Worm (Caenorhabditis elegans) whole organism, L2 larva: ENCODE results near the gene sma-9.
A peak's percentile ranks its signal among the peaks of the same experiment; 100 is the strongest.

Experiments used
- C34F6.9 ChIP-seq: fragments of 150-350 bp; optimal IDR thresholded peaks from 2 replicates; lab custom pipeline; 2014; ENCODE audit warnings: missing biosample characterization, missing genetic modification characterization
- F13H6.1 ChIP-seq: sonication (generic microtip); optimal IDR thresholded peaks from 2 replicates; lab custom pipeline; 2016; ENCODE audit warnings: missing genetic modification characterization, missing compliant biosample characterization
- R02D3.7 ChIP-seq: fragments of 150-350 bp; optimal IDR thresholded peaks from 2 replicates; lab custom pipeline; 2014; ENCODE audit warnings: missing biosample characterization, missing genetic modification characterization
- Y55F3AM.14 ChIP-seq: fragments of 200-800 bp; sonication (Bioruptor generic); optimal IDR thresholded peaks from 2 replicates; lab custom pipeline; 2018; ENCODE audit warnings: mild to moderate bottlenecking, missing genetic modification characterization, missing compliant biosample characterization
- ZK546.5 ChIP-seq: sonication (generic microtip); optimal IDR thresholded peaks from 2 replicates; lab custom pipeline; 2017; ENCODE audit warnings: missing biosample characterization, missing genetic modification characterization
- alr-1 ChIP-seq: fragments of 150-350 bp; optimal IDR thresholded peaks from 2 replicates; lab custom pipeline; 2014; ENCODE audit warnings: missing biosample characterization, missing genetic modification characterization
- aly-2 ChIP-seq: fragments of 150-350 bp; optimal IDR thresholded peaks from 2 replicates; lab custom pipeline; 2014; ENCODE audit warnings: missing biosample characterization, missing genetic modification characterization
- ceh-16 ChIP-seq: fragments of 150-350 bp; optimal IDR thresholded peaks from 2 replicates; lab custom pipeline; 2014; ENCODE audit warnings: missing biosample characterization, missing genetic modification characterization
- ceh-82 ChIP-seq: fragments of 150-350 bp; optimal IDR thresholded peaks from 2 replicates; lab custom pipeline; 2014; ENCODE audit warnings: missing biosample characterization, missing genetic modification characterization
- crh-2 ChIP-seq: sonication (generic microtip); optimal IDR thresholded peaks from 2 replicates; lab custom pipeline; 2017; ENCODE audit warnings: missing biosample characterization, missing genetic modification characterization
- dmd-4 ChIP-seq: sonication (generic microtip); optimal IDR thresholded peaks from 2 replicates; lab custom pipeline; 2017; ENCODE audit warnings: missing biosample characterization, missing genetic modification characterization
- elt-1 ChIP-seq: fragments of 150-350 bp; optimal IDR thresholded peaks from 2 replicates; lab custom pipeline; 2014; ENCODE audit warnings: missing biosample characterization, missing genetic modification characterization
- fos-1 ChIP-seq: fragments of 150-350 bp; optimal IDR thresholded peaks from 2 replicates; lab custom pipeline; 2014; ENCODE audit warnings: missing biosample characterization, missing genetic modification characterization
- gmeb-1 ChIP-seq: fragments of 150-350 bp; optimal IDR thresholded peaks from 2 replicates; lab custom pipeline; 2014; ENCODE audit warnings: missing biosample characterization, missing genetic modification characterization
- lin-11 ChIP-seq: fragments of 150-350 bp; sonication (generic microtip); optimal IDR thresholded peaks from 2 replicates; lab custom pipeline; 2014; ENCODE audit warnings: missing biosample characterization, missing genetic modification characterization, inconsistent platforms, mixed read lengths
- lin-13 ChIP-seq: fragments of 150-350 bp; optimal IDR thresholded peaks from 2 replicates; lab custom pipeline; 2014; ENCODE audit warnings: missing biosample characterization, missing genetic modification reagents, missing genetic modification characterization
- lsy-2 ChIP-seq, 2 experiments: fragments of 150-350 bp in 1 of 2; sonication (generic microtip) in 1 of 2; optimal IDR thresholded peaks; 2 replicates each; lab custom pipeline; 2014 to 2017; ENCODE audit warnings: missing biosample characterization in 2 of 2, missing genetic modification characterization in 2 of 2
- mab-5 ChIP-seq: fragments of 150-350 bp; optimal IDR thresholded peaks from 2 replicates; lab custom pipeline; 2014; ENCODE audit warnings: missing biosample characterization, missing genetic modification characterization
- mbf-1 ChIP-seq: sonication (generic microtip); optimal IDR thresholded peaks from 2 replicates; lab custom pipeline; 2017; ENCODE audit warnings: missing biosample characterization, missing genetic modification characterization
- mdl-1 ChIP-seq, 2 experiments: fragments of 150-350 bp in 1 of 2; sonication (generic microtip) in 1 of 2; optimal IDR thresholded peaks; 2 replicates each; lab custom pipeline; 2017; ENCODE audit warnings: missing biosample characterization in 2 of 2, missing genetic modification characterization in 2 of 2
- nhr-10 ChIP-seq: sonication (generic microtip); optimal IDR thresholded peaks from 2 replicates; lab custom pipeline; 2017; ENCODE audit warnings: missing biosample characterization, missing genetic modification characterization
- nhr-11 ChIP-seq: fragments of 150-350 bp; optimal IDR thresholded peaks from 2 replicates; lab custom pipeline; 2014; ENCODE audit warnings: missing biosample characterization, missing genetic modification characterization
- nhr-12 ChIP-seq: fragments of 150-350 bp; optimal IDR thresholded peaks from 2 replicates; lab custom pipeline; 2014; ENCODE audit warnings: missing biosample characterization, missing genetic modification characterization
- nhr-129 ChIP-seq: fragments of 150-350 bp; optimal IDR thresholded peaks from 2 replicates; lab custom pipeline; 2014; ENCODE audit warnings: missing biosample characterization, missing genetic modification characterization
- nhr-21 ChIP-seq: fragments of 150-350 bp; optimal IDR thresholded peaks from 2 replicates; lab custom pipeline; 2014; ENCODE audit warnings: missing biosample characterization, missing genetic modification characterization
- nhr-23 ChIP-seq: fragments of 150-350 bp; optimal IDR thresholded peaks from 2 replicates; lab custom pipeline; 2014; ENCODE audit warnings: missing biosample characterization, missing genetic modification reagents, missing genetic modification characterization
- nhr-237 ChIP-seq: fragments of 150-350 bp; optimal IDR thresholded peaks from 2 replicates; lab custom pipeline; 2014; ENCODE audit warnings: missing biosample characterization, missing genetic modification characterization
- nhr-25 ChIP-seq: fragments of 150-350 bp; sonication (generic microtip); optimal IDR thresholded peaks from 3 replicates; lab custom pipeline; 2014; ENCODE audit warnings: missing biosample characterization, missing genetic modification characterization
- nhr-6 ChIP-seq: fragments of 150-350 bp; optimal IDR thresholded peaks from 2 replicates; lab custom pipeline; 2014; ENCODE audit warnings: missing biosample characterization, missing genetic modification characterization
- peb-1 ChIP-seq: fragments of 150-350 bp; optimal IDR thresholded peaks from 2 replicates; lab custom pipeline; 2014; ENCODE audit warnings: missing biosample characterization, missing genetic modification characterization
- sem-4 ChIP-seq: fragments of 150-350 bp; optimal IDR thresholded peaks from 2 replicates; lab custom pipeline; 2014; ENCODE audit warnings: missing biosample characterization, missing genetic modification reagents, missing genetic modification characterization
- skn-1 ChIP-seq: sonication (generic microtip); optimal IDR thresholded peaks from 2 replicates; lab custom pipeline; 2017; ENCODE audit warnings: missing biosample characterization, missing genetic modification characterization
- sma-3 ChIP-seq: sonication (generic microtip); optimal IDR thresholded peaks from 2 replicates; lab custom pipeline; 2016; ENCODE audit warnings: missing genetic modification reagents, missing genetic modification characterization, missing compliant biosample characterization
- sma-9 ChIP-seq, 2 experiments: fragments of 150-350 bp in 1 of 2; sonication (generic microtip) in 1 of 2; optimal IDR thresholded peaks; 2 replicates each; lab custom pipeline; 2014 to 2016; ENCODE audit warnings: missing genetic modification characterization in 2 of 2, mild to moderate bottlenecking in 1 of 2, missing biosample characterization in 1 of 2, missing compliant biosample characterization in 1 of 2, missing genetic modification reagents in 1 of 2, moderate library complexity in 1 of 2
- snpc-4 ChIP-seq: fragments of 150-350 bp; optimal IDR thresholded peaks from 2 replicates; lab custom pipeline; 2014; ENCODE audit warnings: missing biosample characterization, missing genetic modification characterization
- unc-39 ChIP-seq: fragments of 150-350 bp; optimal IDR thresholded peaks from 2 replicates; lab custom pipeline; 2014; ENCODE audit warnings: missing biosample characterization, missing genetic modification characterization
- unc-55 ChIP-seq: fragments of 150-350 bp; sonication (generic microtip); optimal IDR thresholded peaks from 3 replicates; lab custom pipeline; 2014; ENCODE audit warnings: missing biosample characterization, missing genetic modification reagents, missing genetic modification characterization
- unc-62 ChIP-seq: fragments of 150-350 bp; optimal IDR thresholded peaks from 2 replicates; lab custom pipeline; 2014; ENCODE audit warnings: missing biosample characterization, missing genetic modification reagents, missing genetic modification characterization
- zag-1 ChIP-seq: fragments of 150-350 bp; optimal IDR thresholded peaks from 2 replicates; lab custom pipeline; 2014; ENCODE audit warnings: missing biosample characterization, missing genetic modification characterization
- ztf-1 ChIP-seq: fragments of 200-800 bp; sonication (Bioruptor generic); conservative IDR thresholded peaks from 2 replicates; pipeline ENCODE4 v1.3.6; 2022; ENCODE audit warnings: missing genetic modification characterization, missing compliant biosample characterization
- ztf-4 ChIP-seq: fragments of 150-350 bp; optimal IDR thresholded peaks from 2 replicates; lab custom pipeline; 2014; ENCODE audit warnings: missing biosample characterization, missing genetic modification characterization

sma-9 gene

DNA sequence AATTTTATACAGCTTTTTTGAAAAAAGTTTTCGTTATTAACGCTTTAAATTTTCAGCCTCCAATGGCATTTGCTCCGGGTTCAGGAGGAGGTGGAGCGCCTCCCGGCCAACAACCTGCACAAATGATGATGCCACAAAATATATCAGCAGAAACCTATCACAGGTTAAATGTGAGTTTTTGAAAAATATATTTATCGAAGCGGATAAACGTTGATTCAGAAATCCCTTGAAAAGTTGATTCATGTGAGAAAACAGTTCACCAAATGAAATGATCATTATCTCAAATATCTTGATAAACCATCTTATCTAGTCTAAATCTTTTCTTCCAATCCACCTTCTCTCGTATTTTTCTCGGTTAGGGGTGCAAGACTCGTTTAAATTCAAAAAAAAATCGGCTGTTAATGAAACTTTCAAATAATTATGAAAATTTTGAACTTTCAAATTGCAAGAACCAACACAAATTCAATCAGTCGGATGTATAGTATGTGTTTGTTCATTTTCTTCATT lies at the start of gene sma-9:
TSS of gene sma-9 (plus strand) at position 51 of the 507 bp plus-strand sequence.
- TF ChIP-seq ceh-82 (tag; lab: Kevin White, UChicago) (no peak), nhr-25 (peak; percentile 69), ZK546.5 (tag; lab: Kevin White, UChicago) (no peak), ceh-16 (peak; percentile 45), F13H6.1 (tag; lab: Kevin White, UChicago) (no peak), nhr-237 (tag; lab: Kevin White, UChicago) (no peak), nhr-6 (tag; lab: Kevin White, UChicago) (no peak), nhr-21 (tag; lab: Kevin White, UChicago) (no peak), sma-3 (GFP tag; lab: Kevin White, UChicago) (no peak), nhr-12 (tag; lab: Kevin White, UChicago) (no peak), C34F6.9 (tag; lab: Kevin White, UChicago) (no peak), ztf-4 (tag; lab: Kevin White, UChicago) (no peak), peb-1 (tag; lab: Kevin White, UChicago) (no peak), lsy-2 (tag; optimal IDR thresholded peaks at IDR 0.05; lab: Kevin White, UChicago) (no peak), aly-2 (tag; lab: Kevin White, UChicago) (no peak), fos-1 (tag; lab: Kevin White, UChicago) (no peak), mbf-1 (no peak), mdl-1 (tag; optimal IDR thresholded peaks at IDR 0.05; lab: Kevin White, UChicago) (no peak), crh-2 (tag; lab: Kevin White, UChicago) (no peak), skn-1 (no peak), sem-4 (no peak), mab-5 (tag; lab: Kevin White, UChicago) (no peak), nhr-23 (tag; lab: Kevin White, UChicago) (peak; percentile 75), alr-1 (tag; lab: Kevin White, UChicago) (no peak), elt-1 (tag; lab: Kevin White, UChicago) (peak; percentile 84), unc-39 (tag; lab: Kevin White, UChicago) (no peak), sma-9 (GFP tag; optimal IDR thresholded peaks at IDR 0.05; lab: Kevin White, UChicago) (peak; percentile 91), sma-9 (tag; optimal IDR thresholded peaks at IDR 0.05; lab: Kevin White, UChicago) (no peak), unc-55 (GFP tag; lab: Kevin White, UChicago) (no peak), lin-11 (tag; lab: Kevin White, UChicago) (no peak), nhr-11 (tag; lab: Kevin White, UChicago) (no peak)

DNA sequence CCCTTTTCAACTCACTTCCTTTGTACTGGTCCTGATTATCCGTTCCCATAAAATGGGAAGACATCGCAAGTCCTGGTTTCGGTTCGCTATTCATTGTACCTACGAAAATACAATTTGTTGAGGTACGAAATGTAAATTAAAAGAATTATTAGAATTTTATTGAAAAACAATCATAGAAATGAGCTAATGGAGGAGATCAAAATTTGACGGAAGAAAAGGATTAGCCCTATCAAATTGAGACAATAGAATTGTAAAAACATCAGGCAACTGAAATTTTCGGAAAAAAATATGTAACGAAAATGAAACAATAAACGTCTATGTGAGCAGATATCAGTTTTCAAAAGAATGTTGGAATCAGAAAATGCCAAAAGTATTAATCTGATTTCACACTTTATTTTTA lies 47.1 kb upstream of the sma-9 start, which contains the start of gene mbr-1:
TSS of gene mbr-1 (minus strand) at position 101 of the 400 bp plus-strand sequence.
- TF ChIP-seq F13H6.1 (tag; lab: Kevin White, UChicago) (no peak), crh-2 (tag; lab: Kevin White, UChicago) (no peak), C34F6.9 (tag; lab: Kevin White, UChicago) (no peak), nhr-6 (tag; lab: Kevin White, UChicago) (no peak), lin-11 (tag; lab: Kevin White, UChicago) (no peak), nhr-25 (no peak), lin-13 (no peak), ceh-16 (no peak), R02D3.7 (tag; lab: Kevin White, UChicago) (no peak), nhr-10 (tag; lab: Kevin White, UChicago) (no peak), Y55F3AM.14 (GFP tag; lab: Kevin White, UChicago) (no peak), mbf-1 (no peak), mab-5 (tag; lab: Kevin White, UChicago) (no peak), peb-1 (tag; lab: Kevin White, UChicago) (no peak), zag-1 (tag; lab: Kevin White, UChicago) (no peak), unc-62 (GFP tag; lab: Kevin White, UChicago) (no peak), gmeb-1 (tag; lab: Kevin White, UChicago) (no peak), nhr-21 (tag; lab: Kevin White, UChicago) (no peak), ztf-1 (GFP tag; lab: Robert Waterston, UW) (no peak), dmd-4 (tag; lab: Kevin White, UChicago) (no peak)

DNA sequence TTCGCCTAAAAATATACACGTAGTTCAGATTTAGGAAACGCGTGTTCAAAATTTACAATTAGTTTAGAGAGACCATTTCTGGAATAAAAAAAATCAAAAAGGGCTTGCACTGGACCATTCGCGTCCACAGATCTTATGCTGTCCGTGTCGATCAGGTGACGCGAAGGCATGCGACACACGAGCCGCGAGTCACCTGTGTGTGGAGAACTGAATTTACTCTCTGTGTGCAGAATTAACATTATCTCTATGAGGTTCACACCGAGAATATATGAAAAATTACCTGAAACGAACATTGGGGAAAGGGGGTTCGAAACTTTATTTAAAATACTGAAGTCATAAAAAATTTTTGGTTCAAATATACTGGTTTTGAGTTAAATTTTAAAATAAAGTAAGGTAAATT lies 41.4 kb upstream of the sma-9 start:
- TF ChIP-seq sem-4 (no peak), lin-13 (no peak), sma-9 (GFP tag; optimal IDR thresholded peaks at IDR 0.05; lab: Kevin White, UChicago) (no peak), sma-9 (tag; optimal IDR thresholded peaks at IDR 0.05; lab: Kevin White, UChicago) (no peak), ceh-82 (tag; lab: Kevin White, UChicago) (no peak), lsy-2 (tag; optimal IDR thresholded peaks at IDR 0.05; lab: Kevin White, UChicago) (no peak), ZK546.5 (tag; lab: Kevin White, UChicago) (no peak), alr-1 (tag; lab: Kevin White, UChicago) (no peak), ztf-4 (tag; lab: Kevin White, UChicago) (no peak), nhr-237 (tag; lab: Kevin White, UChicago) (no peak), nhr-12 (tag; lab: Kevin White, UChicago) (no peak), R02D3.7 (tag; lab: Kevin White, UChicago) (no peak), unc-39 (tag; lab: Kevin White, UChicago) (no peak), nhr-129 (tag; lab: Kevin White, UChicago) (no peak), crh-2 (tag; lab: Kevin White, UChicago) (no peak), skn-1 (no peak), nhr-10 (tag; lab: Kevin White, UChicago) (no peak), mbf-1 (no peak), snpc-4 (tag; lab: Kevin White, UChicago) (no peak), mab-5 (tag; lab: Kevin White, UChicago) (no peak), ceh-16 (no peak)
